Worm (Caenorhabditis elegans): ENCODE data around the gene T01C3.11.
A peak's percentile ranks its signal among the peaks of the same experiment; 100 is the strongest.

Gene T01C3.11

DNA sequence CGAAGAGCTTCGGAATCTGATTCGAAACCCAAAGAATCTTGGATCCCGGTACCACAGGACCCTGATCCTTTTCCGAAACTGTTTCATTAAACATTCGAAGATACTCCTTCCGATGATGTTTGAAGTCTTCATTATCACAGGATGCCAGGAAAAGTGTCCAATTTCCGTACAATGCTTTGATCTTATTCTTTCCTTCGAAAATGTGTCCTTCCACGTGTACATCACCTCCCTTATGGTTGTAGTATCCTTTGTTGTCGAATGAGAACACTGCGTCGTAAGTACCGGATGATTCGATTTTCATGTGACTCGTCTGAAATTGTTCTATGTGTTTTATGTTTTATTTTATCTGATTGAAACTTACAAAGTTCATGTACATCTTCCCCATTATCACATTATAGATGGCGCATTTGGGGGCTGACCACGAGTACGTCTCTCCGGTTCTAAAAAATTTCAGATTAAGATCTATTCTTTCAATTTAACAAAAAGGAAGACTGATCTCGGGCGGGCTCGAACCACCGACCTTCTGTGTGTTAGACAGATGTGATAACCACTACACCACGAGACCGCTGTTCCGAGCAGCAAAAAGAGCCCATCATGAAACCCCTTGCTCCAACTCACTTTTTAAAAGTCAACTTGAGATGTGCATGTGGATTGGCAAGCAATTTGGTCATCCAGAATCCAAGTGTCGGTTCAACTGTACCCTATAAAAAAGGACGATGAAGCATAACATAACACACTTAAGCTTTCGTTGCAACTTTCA is 13.4 kb downstream of the T01C3.11 start (continued):
- TF ChIP-seq hlh-11 (tag; optimal IDR thresholded peaks at IDR 0.05) (peak; percentile 16), lin-39 (tag; optimal IDR thresholded peaks at IDR 0.05) (no peak), mdl-1 (tag; optimal IDR thresholded peaks at IDR 0.05) (no peak), zag-1 (tag; optimal IDR thresholded peaks at IDR 0.05) (no peak), egl-27 (tag; optimal IDR thresholded peaks at IDR 0.05) (no peak), ceh-28 (tag; optimal IDR thresholded peaks at IDR 0.05) (no peak), F37D6.2 (tag; optimal IDR thresholded peaks at IDR 0.05) (no peak), daf-12 (tag; optimal IDR thresholded peaks at IDR 0.05) (no peak), unc-39 (tag; optimal IDR thresholded peaks at IDR 0.05) (no peak), F10B5.3 (tag; optimal IDR thresholded peaks at IDR 0.05) (no peak), fos-1 (tag; optimal IDR thresholded peaks at IDR 0.05) (no peak), sdz-12 (GFP tag; optimal IDR thresholded peaks at IDR 0.05) (no peak), mep-1 (tag; optimal IDR thresholded peaks at IDR 0.05) (no peak), lsy-2 (tag; optimal IDR thresholded peaks at IDR 0.05) (no peak), F44E2.7 (GFP tag; IDR thresholded peaks at IDR 0.05) (no peak), Y48G9A.11 (GFP tag; IDR thresholded peaks at IDR 0.05) (no peak), snpc-4 (tag; optimal IDR thresholded peaks at IDR 0.05) (no peak), hmg-1.1 (GFP tag; IDR thresholded peaks at IDR 0.05) (peak; percentile 17; the same call in 1 of the 2 replicates), duxl-1 (tag; optimal IDR thresholded peaks at IDR 0.05; ENCODE audit: poor library complexity) (no peak), pha-4 (GFP tag; IDR thresholded peaks at IDR 0.05) (0 out of 2 replicates have a peak, but pooled peaks have one; percentile 33), pha-4 (tag; optimal IDR thresholded peaks at IDR 0.05) (no peak), dmd-9 (GFP tag; IDR thresholded peaks at IDR 0.05) (no peak), hlh-30 (tag; optimal IDR thresholded peaks at IDR 0.05; ENCODE audit: insufficient read depth) (peak; percentile 29), ctbp-1 (GFP tag; IDR thresholded peaks at IDR 0.05) (no peak), dmd-6 (GFP tag; IDR thresholded peaks at IDR 0.05) (no peak; the same call in 1 of the 2 replicates), madf-9 (GFP tag; conservative IDR thresholded peaks at IDR 0.05) (no peak), ceh-44 (GFP tag; IDR thresholded peaks at IDR 0.05) (0 out of 2 replicates have a peak, but pooled peaks have one; percentile 19), vab-7 (GFP tag; IDR thresholded peaks at IDR 0.05) (peak; percentile 60), lin-13 (GFP tag; optimal IDR thresholded peaks at IDR 0.05) (no peak)

DNA sequence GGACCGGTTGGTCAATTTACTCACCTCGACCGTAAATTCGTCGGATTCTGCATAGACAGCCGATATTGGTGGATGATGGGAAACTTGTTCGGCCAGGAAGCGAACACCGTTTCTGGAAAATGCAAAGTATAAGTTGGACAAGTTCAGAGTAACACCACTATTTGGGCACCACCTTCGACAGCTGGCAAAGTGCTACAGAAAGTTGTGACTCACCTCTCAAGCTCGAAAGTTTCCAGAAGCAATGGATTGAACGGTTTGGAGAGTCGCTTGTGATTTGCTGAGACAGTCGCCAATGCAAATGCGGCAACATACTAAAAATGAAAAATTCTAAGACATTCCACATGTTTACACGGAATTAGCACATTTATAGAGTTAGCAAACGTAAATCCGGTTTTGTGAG is 14.0 kb downstream of the T01C3.11 start:
- peak; percentile 90 for TF ChIP-seq aha-1 (tag)
- no peak for TF ChIP-seq R02D3.7 (tag; optimal IDR thresholded peaks at IDR 0.05)

DNA sequence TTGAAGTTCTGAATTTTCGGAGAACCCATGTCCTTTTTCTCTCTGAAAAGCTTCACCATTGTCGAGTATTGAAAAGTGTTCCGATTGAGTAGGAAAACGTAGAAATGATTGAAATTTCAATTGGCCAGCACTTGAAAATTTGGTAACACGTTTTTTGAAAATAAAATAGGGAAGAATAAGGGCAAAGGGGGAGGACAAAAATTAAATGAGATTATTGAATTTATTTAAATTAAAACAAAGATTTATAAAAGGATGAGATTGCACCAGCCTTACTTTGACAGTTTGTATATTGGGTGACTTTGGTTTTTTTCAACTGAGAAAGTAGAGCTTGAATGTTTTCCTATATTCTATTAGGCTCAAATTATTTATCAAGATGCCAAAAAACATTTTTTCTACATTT is 14.8 kb downstream of the T01C3.11 start, which contains the start of gene obr-2:
Gene obr-2, minus strand, starts transcription at position 101 of the 400 bp plus-strand sequence.
- TF ChIP-seq vab-7 (GFP tag; IDR thresholded peaks at IDR 0.05): no peak
- TF ChIP-seq egl-43 (GFP tag; IDR thresholded peaks at IDR 0.05): no peak
- TF ChIP-seq zip-11 (GFP tag; IDR thresholded peaks at IDR 0.05): no peak
- TF ChIP-seq tag-97 (GFP tag; IDR thresholded peaks at IDR 0.05): no peak
- no peak for TF ChIP-seq nhr-42 (GFP tag; IDR thresholded peaks at IDR 0.05)
- no peak for TF ChIP-seq snpc-4 (tag; optimal IDR thresholded peaks at IDR 0.05)
- no peak for TF ChIP-seq ceh-20 (GFP tag; IDR thresholded peaks at IDR 0.05)
- TF ChIP-seq mep-1 (tag; optimal IDR thresholded peaks at IDR 0.05): no peak
- no peak for TF ChIP-seq nhr-28 (tag; optimal IDR thresholded peaks at IDR 0.05)
- TF ChIP-seq lin-29 (GFP tag; IDR thresholded peaks at IDR 0.05): no peak
- no peak for TF ChIP-seq fkh-10 (GFP tag; optimal IDR thresholded peaks at IDR 0.05)
